Fruit fly (Drosophila melanogaster): ENCODE measurements around the gene CG1792.

The CG1792 gene

DNA sequence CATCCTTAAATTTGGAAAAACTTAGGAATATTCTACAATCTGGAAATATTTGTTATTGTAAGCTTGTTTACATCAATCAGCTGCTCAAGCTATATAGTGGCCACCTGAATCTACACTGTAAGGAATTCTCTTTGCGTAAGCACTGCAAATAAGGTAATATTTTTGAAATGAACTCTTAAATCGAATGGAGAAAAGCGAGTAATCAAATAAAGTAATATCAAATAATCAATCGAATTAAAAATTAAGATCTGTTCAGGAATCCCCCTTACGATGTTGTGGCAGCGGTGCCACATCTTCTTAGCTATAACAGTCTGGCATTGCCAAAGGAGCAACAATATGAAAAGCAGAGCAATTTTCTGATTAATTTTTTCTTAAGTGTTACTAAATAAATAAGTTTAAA lies at the start of gene CG1792, which contains the start of gene Mnat9:
Gene CG1792, plus strand, starts transcription at position 303 of the 400 bp plus-strand sequence.
Gene Mnat9, minus strand, starts transcription at position 160 of the 400 bp plus-strand sequence.
- TF ChIP-seq psq (optimal IDR thresholded peaks at IDR 0.05) (no peak), ttk (optimal IDR thresholded peaks at IDR 0.05) (no peak), insv (optimal IDR thresholded peaks at IDR 0.05) (no peak), Myc (optimal IDR thresholded peaks at IDR 0.05) (no peak), Sin3A (optimal IDR thresholded peaks at IDR 0.05) (no peak), h (optimal IDR thresholded peaks at IDR 0.05) (no peak)

DNA sequence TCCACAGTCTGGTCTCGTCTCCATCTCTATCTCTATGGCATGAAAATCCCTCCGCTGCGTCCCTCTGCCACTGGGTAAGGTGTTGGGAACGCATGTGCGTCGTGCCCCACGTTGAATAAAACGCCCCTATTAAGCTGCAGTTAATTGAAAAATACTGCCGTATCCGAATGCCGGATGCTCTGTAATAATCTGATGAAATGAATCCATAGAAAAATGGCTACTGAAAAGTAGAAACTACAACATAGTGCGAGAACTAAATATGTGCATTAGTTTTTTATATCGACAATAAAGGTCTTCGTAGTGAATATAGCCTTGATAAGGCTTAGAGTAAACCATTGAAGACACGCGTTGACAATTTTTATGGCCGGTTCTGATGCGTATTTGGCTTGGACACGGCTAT lies 49.4 kb upstream of the CG1792 start:
- no peak for TF ChIP-seq psq (optimal IDR thresholded peaks at IDR 0.05)
- TF ChIP-seq Myc (optimal IDR thresholded peaks at IDR 0.05) = no peak
- TF ChIP-seq Sin3A (optimal IDR thresholded peaks at IDR 0.05) = no peak
- TF ChIP-seq insv (optimal IDR thresholded peaks at IDR 0.05) = no peak
- TF ChIP-seq h (optimal IDR thresholded peaks at IDR 0.05) = no peak
- TF ChIP-seq ttk (optimal IDR thresholded peaks at IDR 0.05) = no peak

dm6 chr3R:31571885-31572292 lies 44.2 kb upstream of the CG1792 start, which contains the start of gene gammaCOP:
Gene gammaCOP (plus strand): TSS chr3R:31572143.
- no peak for TF ChIP-seq ttk (optimal IDR thresholded peaks at IDR 0.05)

dm6 chr3R:31577351-31577750 lies 38.8 kb upstream of the CG1792 start:
- TF ChIP-seq insv (optimal IDR thresholded peaks at IDR 0.05) (no peak), Sin3A (optimal IDR thresholded peaks at IDR 0.05) (no peak), Myc (optimal IDR thresholded peaks at IDR 0.05) (no peak), ttk (optimal IDR thresholded peaks at IDR 0.05) (no peak)

DNA sequence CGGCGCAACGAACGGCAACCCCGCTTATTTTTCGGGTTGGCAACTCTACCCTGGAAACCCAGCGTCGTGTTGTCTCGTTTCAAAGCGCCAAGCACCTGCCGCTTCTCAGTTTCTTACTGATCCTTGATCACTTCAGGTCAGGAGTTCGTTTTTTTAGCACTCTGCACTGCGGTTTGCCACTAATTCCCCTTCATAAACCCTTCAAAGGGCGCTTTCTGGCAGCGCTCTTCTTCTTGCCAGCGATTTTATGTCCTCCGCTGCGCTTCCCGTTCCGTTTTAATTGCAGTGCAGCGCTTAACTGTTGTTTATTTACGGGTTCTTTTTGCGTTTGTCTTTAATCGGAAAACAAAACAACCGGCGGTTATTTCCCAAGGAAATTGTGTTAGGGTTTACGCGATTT lies 36.1 kb upstream of the CG1792 start:
- TF ChIP-seq insv (optimal IDR thresholded peaks at IDR 0.05) = no peak
- no peak for TF ChIP-seq h (optimal IDR thresholded peaks at IDR 0.05)
- TF ChIP-seq ttk (optimal IDR thresholded peaks at IDR 0.05) = no peak
- no peak for TF ChIP-seq Sin3A (optimal IDR thresholded peaks at IDR 0.05)
- TF ChIP-seq psq (optimal IDR thresholded peaks at IDR 0.05) = no peak
- TF ChIP-seq Myc (optimal IDR thresholded peaks at IDR 0.05) = no peak

DNA sequence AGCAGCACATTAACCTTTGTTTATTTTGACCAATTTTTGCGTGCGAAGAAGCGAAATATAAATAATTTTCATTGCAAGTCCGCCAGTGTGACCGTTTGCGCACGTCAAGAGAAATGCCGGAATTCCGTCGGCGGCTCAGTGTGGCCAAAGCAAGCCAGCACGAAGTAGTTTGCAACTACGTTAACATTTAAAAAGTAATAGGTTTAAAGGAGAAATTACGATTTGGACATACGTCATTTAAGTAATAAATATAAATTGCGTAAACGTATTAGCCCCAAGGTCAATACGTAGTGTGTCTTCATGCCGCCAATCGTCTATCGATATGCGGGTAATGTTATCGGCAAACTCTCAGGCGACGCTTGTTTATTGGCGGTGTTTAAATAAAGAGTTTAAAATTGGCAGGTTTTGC lies 35.5 kb upstream of the CG1792 start, which contains the start of the genes pygo and rod:
Gene pygo, minus strand, starts transcription at position 114 of the 409 bp plus-strand sequence.
Gene rod, plus strand, starts transcription at position 366 of the 409 bp plus-strand sequence.
- no peak for TF ChIP-seq psq (optimal IDR thresholded peaks at IDR 0.05)
- no peak for TF ChIP-seq h (optimal IDR thresholded peaks at IDR 0.05)
- TF ChIP-seq insv (optimal IDR thresholded peaks at IDR 0.05) = no peak
- no peak for TF ChIP-seq Myc (optimal IDR thresholded peaks at IDR 0.05)
- TF ChIP-seq Sin3A (optimal IDR thresholded peaks at IDR 0.05) = no peak
- TF ChIP-seq ttk (optimal IDR thresholded peaks at IDR 0.05) = no peak

- TF ChIP-seq ttk (optimal IDR thresholded peaks at IDR 0.05) (no peak), h (optimal IDR thresholded peaks at IDR 0.05) (no peak), psq (optimal IDR thresholded peaks at IDR 0.05) (no peak), insv (optimal IDR thresholded peaks at IDR 0.05) (no peak), Myc (optimal IDR thresholded peaks at IDR 0.05) (no peak), Sin3A (optimal IDR thresholded peaks at IDR 0.05) (no peak)
These were observed 27.7 kb upstream of the CG1792 start, which contains the start of gene CG1635 for dm6 chr3R:31588374-31588773. Gene CG1635 (plus strand): TSS chr3R:31588673.

DNA sequence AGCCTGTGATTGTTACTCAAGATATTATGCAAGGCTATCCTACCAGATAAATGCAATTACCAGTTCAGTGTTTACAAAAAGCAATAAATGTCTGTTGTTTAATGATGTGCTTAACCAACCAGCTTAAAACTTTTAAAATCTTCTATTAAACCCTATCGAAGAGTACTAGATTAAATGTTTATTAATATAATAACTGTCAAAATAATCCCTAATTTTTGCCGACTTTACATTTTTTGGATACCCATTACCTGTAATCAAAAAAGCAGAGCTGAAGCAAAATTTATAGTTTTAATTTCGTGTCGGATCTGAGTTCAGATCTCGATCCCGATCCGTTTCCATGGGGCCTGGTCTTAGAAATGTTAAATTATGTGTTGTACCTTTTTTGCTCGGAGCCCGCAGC lies 25.8 kb upstream of the CG1792 start, which contains the start of gene CG1638:
Gene CG1638, plus strand, starts transcription at position 301 of the 400 bp plus-strand sequence.
- no peak for TF ChIP-seq psq (optimal IDR thresholded peaks at IDR 0.05)
- no peak for TF ChIP-seq Sin3A (optimal IDR thresholded peaks at IDR 0.05)
- TF ChIP-seq h (optimal IDR thresholded peaks at IDR 0.05) = no peak
- no peak for TF ChIP-seq ttk (optimal IDR thresholded peaks at IDR 0.05)
- TF ChIP-seq insv (optimal IDR thresholded peaks at IDR 0.05) = no peak
- no peak for TF ChIP-seq Myc (optimal IDR thresholded peaks at IDR 0.05)

dm6 chr3R:31592256-31592879 lies 23.7 kb upstream of the CG1792 start, which contains the start of gene CG1774:
Gene CG1774 (plus strand): TSS chr3R:31592803.
- TF ChIP-seq insv (optimal IDR thresholded peaks at IDR 0.05) = no peak
- no peak for TF ChIP-seq psq (optimal IDR thresholded peaks at IDR 0.05)
- TF ChIP-seq Sin3A (optimal IDR thresholded peaks at IDR 0.05) = no peak
- no peak for TF ChIP-seq h (optimal IDR thresholded peaks at IDR 0.05)
- no peak for TF ChIP-seq Myc (optimal IDR thresholded peaks at IDR 0.05)
- TF ChIP-seq ttk (optimal IDR thresholded peaks at IDR 0.05) = no peak

DNA sequence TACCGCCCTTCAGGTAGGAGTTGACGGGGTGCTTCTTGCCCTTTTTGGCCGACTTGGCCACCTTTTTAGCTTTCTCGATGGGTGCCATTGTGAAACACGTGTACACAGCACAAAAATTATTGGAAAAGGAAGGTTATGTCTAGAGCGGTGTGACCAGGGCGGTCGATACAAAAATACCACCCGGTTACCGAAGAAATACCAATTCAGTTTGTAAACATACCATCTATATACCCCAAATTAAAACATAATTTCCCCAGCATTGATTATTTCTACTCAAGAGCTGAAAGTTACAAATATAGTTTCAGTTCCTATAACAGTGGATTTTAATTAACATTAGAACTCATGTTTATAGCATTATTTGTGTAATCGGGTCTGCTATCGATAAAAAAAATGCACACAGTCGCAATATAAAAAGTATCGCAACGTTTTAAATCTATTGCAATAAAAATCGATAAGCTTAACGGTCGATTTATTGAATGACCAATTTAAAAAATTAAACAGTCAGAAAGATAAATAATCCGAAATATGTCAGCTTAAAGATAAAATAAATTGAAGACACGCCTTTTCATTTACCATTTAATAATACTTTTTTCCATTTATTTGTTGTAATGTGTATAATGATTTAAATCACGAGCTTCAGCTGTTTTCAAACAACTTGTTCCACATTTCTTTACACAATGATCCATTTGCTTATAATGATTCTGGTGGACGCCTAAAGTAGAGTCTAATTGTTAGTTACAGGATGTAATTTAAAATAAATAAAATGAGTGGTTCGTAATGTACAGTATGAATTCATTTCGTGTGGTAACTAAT lies 19.8 kb upstream of the CG1792 start, which contains the start of gene RpL6:
Gene RpL6, minus strand, starts transcription at position 134 of the 813 bp plus-strand sequence.
- TF ChIP-seq Sin3A (optimal IDR thresholded peaks at IDR 0.05) (no peak), ttk (optimal IDR thresholded peaks at IDR 0.05) (no peak), psq (optimal IDR thresholded peaks at IDR 0.05) (no peak), h (optimal IDR thresholded peaks at IDR 0.05) (no peak), Myc (optimal IDR thresholded peaks at IDR 0.05) (no peak), insv (optimal IDR thresholded peaks at IDR 0.05) (no peak)

DNA sequence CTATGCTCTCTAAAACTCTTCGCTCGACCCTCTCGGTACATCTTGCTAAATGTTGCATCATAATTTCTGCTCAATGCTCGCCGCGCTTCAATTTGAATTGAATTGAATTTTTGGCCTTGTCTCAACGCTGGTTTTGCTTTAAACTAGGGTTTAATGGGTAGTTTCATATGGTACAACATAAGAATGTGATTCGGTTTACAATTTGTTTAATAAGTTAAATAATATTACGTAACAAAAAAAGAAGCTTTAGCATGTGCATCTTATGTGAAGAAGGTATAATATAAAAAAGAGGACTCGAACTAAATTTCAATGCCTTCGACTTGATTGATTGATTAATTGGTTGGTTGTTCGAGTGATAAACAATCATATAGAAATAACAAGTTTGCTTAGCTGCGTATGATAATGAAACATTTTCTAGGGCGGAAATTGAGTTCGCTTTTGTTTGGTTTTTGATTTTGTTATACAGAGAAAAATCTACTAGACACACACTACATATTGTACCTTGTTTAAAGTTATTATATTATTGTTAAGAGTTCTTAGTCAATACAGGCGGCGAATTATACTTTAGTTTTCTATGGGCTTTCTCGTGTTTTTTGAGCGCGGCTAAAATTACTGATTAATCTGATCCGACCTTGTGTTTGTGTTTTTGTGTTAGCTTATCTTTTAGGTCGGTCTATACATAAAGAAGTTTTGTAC lies 18.2 kb upstream of the CG1792 start:
- TF ChIP-seq psq (optimal IDR thresholded peaks at IDR 0.05) = no peak
- TF ChIP-seq h (optimal IDR thresholded peaks at IDR 0.05) = no peak
- no peak for TF ChIP-seq ttk (optimal IDR thresholded peaks at IDR 0.05)
- no peak for TF ChIP-seq Sin3A (optimal IDR thresholded peaks at IDR 0.05)
- no peak for TF ChIP-seq Myc (optimal IDR thresholded peaks at IDR 0.05)
- TF ChIP-seq insv (optimal IDR thresholded peaks at IDR 0.05) = no peak
